Fruit fly (Drosophila melanogaster) whole organism, embryonic: ENCODE results near the gene Gorab.

Source experiments
- Atf-2 ChIP-seq: fragments of 200-800 bp; sonication (Bioruptor generic); optimal IDR thresholded peaks from 2 replicates; lab custom pipeline; 2016; ENCODE audit warnings: missing biosample characterization, missing genetic modification characterization
- Awh ChIP-seq: fragments of 200-800 bp; sonication (Bioruptor generic); IDR thresholded peaks from 2 replicates; pipeline ENCODE4, ENCODE4 v1.3.6; 2022; ENCODE audit warnings: missing biosample characterization, missing genetic modification characterization
- B-H1 ChIP-seq: fragments of 200-800 bp; sonication (Bioruptor generic); IDR thresholded peaks from 3 replicates; pipeline ENCODE4 v1.3.6; 2022; ENCODE audit warnings: missing biosample characterization, missing genetic modification characterization
- CG1024 ChIP-seq: fragments of 200-800 bp; sonication (Bioruptor generic); IDR thresholded peaks from 2 replicates; pipeline ENCODE4 v1.3.6; 2022; ENCODE audit warnings: missing biosample characterization, missing genetic modification characterization
- CG10431 ChIP-seq: fragments of 200-800 bp; sonication (Bioruptor generic); optimal IDR thresholded peaks from 3 replicates; lab custom pipeline; 2018; ENCODE audit warnings: missing biosample characterization, mild to moderate bottlenecking, missing genetic modification characterization
- CG12942 ChIP-seq: fragments of 200-800 bp; sonication (Bioruptor generic); optimal IDR thresholded peaks from 3 replicates; lab custom pipeline; 2016; ENCODE audit warnings: missing biosample characterization, missing genetic modification characterization
- CG13287 ChIP-seq: fragments of 200-800 bp; sonication (Bioruptor generic); IDR thresholded peaks from 2 replicates; pipeline ENCODE4 v1.3.6; 2022; ENCODE audit warnings: missing biosample characterization, missing genetic modification characterization; ENCODE audit not compliant: partially characterized antibody
- CG13775 ChIP-seq: fragments of 200-800 bp; sonication (Bioruptor generic); optimal IDR thresholded peaks from 3 replicates; lab custom pipeline; 2017; ENCODE audit warnings: missing biosample characterization, mild to moderate bottlenecking, missing genetic modification characterization
- CG1529 ChIP-seq: fragments of 200-800 bp; sonication (Bioruptor generic); optimal IDR thresholded peaks from 3 replicates; lab custom pipeline; 2018; ENCODE audit warnings: missing biosample characterization, missing genetic modification characterization
- CG15479 ChIP-seq: fragments of 200-800 bp; sonication (Bioruptor generic); optimal IDR thresholded peaks from 3 replicates; lab custom pipeline; 2019; ENCODE audit warnings: missing biosample characterization, mild to moderate bottlenecking, missing genetic modification characterization, moderate library complexity
- CG15514 ChIP-seq: fragments of 200-800 bp; sonication (Bioruptor generic); optimal IDR thresholded peaks from 3 replicates; lab custom pipeline; 2017; ENCODE audit warnings: missing biosample characterization, missing genetic modification characterization, mild to moderate bottlenecking, moderate library complexity, missing genetic modification reagents
- CG15696 ChIP-seq: fragments of 200-800 bp; sonication (Bioruptor generic); optimal IDR thresholded peaks from 2 replicates; lab custom pipeline; 2019; ENCODE audit warnings: missing biosample characterization, mild to moderate bottlenecking, missing genetic modification characterization, moderate library complexity
- CG1603 ChIP-seq: fragments of 200-800 bp; sonication (Bioruptor generic); optimal IDR thresholded peaks from 2 replicates; lab custom pipeline; 2019; ENCODE audit warnings: missing biosample characterization, mild to moderate bottlenecking, missing genetic modification characterization, moderate library complexity
- CG1647 ChIP-seq: fragments of 200-800 bp; sonication (Bioruptor generic); optimal IDR thresholded peaks from 3 replicates; lab custom pipeline; 2016; ENCODE audit warnings: missing biosample characterization, missing genetic modification characterization
- CG17829 ChIP-seq: fragments of 200-800 bp; optimal IDR thresholded peaks from 2 replicates; lab custom pipeline; 2019; ENCODE audit warnings: missing biosample characterization, mild to moderate bottlenecking, missing genetic modification characterization, moderate library complexity
- CG17912 ChIP-seq: fragments of 200-800 bp; sonication (Bioruptor generic); optimal IDR thresholded peaks from 2 replicates; lab custom pipeline; 2018; ENCODE audit warnings: missing biosample characterization, mild to moderate bottlenecking, missing genetic modification characterization
- CG2712 ChIP-seq: fragments of 200-800 bp; optimal IDR thresholded peaks from 3 replicates; lab custom pipeline; 2019; ENCODE audit warnings: missing biosample characterization, mild to moderate bottlenecking, missing genetic modification characterization, moderate library complexity
- CG30431 ChIP-seq: fragments of 200-800 bp; sonication (Bioruptor generic); optimal IDR thresholded peaks from 2 replicates; lab custom pipeline; 2017; ENCODE audit warnings: missing biosample characterization, missing genetic modification characterization
- CG34224 ChIP-seq: fragments of 200-800 bp; sonication (Bioruptor generic); IDR thresholded peaks from 3 replicates; pipeline ENCODE4 v1.3.6; 2022; ENCODE audit warnings: missing biosample characterization, missing genetic modification characterization; ENCODE audit not compliant: partially characterized antibody
- CG3995 ChIP-seq: fragments of 200-800 bp; sonication (Bioruptor generic); optimal IDR thresholded peaks from 3 replicates; lab custom pipeline; 2016; ENCODE audit warnings: missing biosample characterization, missing genetic modification characterization
- CG4617 ChIP-seq: fragments of 200-800 bp; sonication (Bioruptor generic); optimal IDR thresholded peaks from 3 replicates; lab custom pipeline; 2016; ENCODE audit warnings: missing biosample characterization, missing genetic modification characterization, borderline replicate concordance
- CG4730 ChIP-seq: fragments of 200-800 bp; sonication (Bioruptor generic); IDR thresholded peaks from 2 replicates; pipeline ENCODE4 v1.3.6; 2022; ENCODE audit warnings: missing biosample characterization, missing genetic modification characterization
- CG6689 ChIP-seq: fragments of 200-800 bp; sonication (Bioruptor generic); IDR thresholded peaks from 2 replicates; pipeline ENCODE4 v1.3.6; 2022; ENCODE audit warnings: missing biosample characterization, missing genetic modification characterization
- CG7372 ChIP-seq: fragments of 200-800 bp; sonication (Bioruptor generic); IDR thresholded peaks from 2 replicates; pipeline ENCODE4 v1.3.6; 2022; ENCODE audit warnings: missing biosample characterization, missing genetic modification characterization
- CG7745 ChIP-seq: fragments of 200-800 bp; sonication (Bioruptor generic); optimal IDR thresholded peaks from 2 replicates; lab custom pipeline; 2018; ENCODE audit warnings: missing biosample characterization, mild to moderate bottlenecking, missing genetic modification characterization, moderate library complexity
- CG8290 ChIP-seq, 3 experiments: fragments of 200-800 bp; sonication (Bioruptor generic); optimal IDR thresholded peaks; 2 replicates each; lab custom pipeline; 2016 to 2019; ENCODE audit warnings: missing biosample characterization in 3 of 3, missing genetic modification characterization in 3 of 3, mild to moderate bottlenecking in 2 of 3, moderate library complexity in 1 of 3
- CG8388 ChIP-seq: fragments of 200-800 bp; sonication (Bioruptor generic); optimal IDR thresholded peaks from 2 replicates; lab custom pipeline; 2019; ENCODE audit warnings: missing biosample characterization, mild to moderate bottlenecking, missing genetic modification characterization, moderate library complexity
- CG8944 ChIP-seq: fragments of 200-800 bp; sonication (Bioruptor generic); optimal IDR thresholded peaks from 3 replicates; lab custom pipeline; 2016; ENCODE audit warnings: missing biosample characterization, missing genetic modification characterization
- CG9797 ChIP-seq: fragments of 200-800 bp; sonication (Bioruptor generic); optimal IDR thresholded peaks from 3 replicates; lab custom pipeline; 2018; ENCODE audit warnings: missing biosample characterization, mild to moderate bottlenecking, missing genetic modification characterization
- CHES-1-like ChIP-seq: fragments of 200-800 bp; sonication (Bioruptor generic); optimal IDR thresholded peaks from 2 replicates; lab custom pipeline; 2016; ENCODE audit warnings: missing biosample characterization, missing genetic modification characterization
- Dfd ChIP-seq, 2 experiments: fragments of >200 bp; optimal IDR thresholded peaks; 2 replicates each; lab custom pipeline; 2017; ENCODE audit warnings: missing biosample characterization in 2 of 2, missing genetic modification characterization in 2 of 2
- Drgx ChIP-seq: fragments of 200-800 bp; sonication (Bioruptor generic); IDR thresholded peaks from 2 replicates; pipeline ENCODE4 v1.3.6; 2022; ENCODE audit warnings: missing biosample characterization, missing genetic modification characterization
- Hand ChIP-seq: fragments of 200-800 bp; sonication (Bioruptor generic); optimal IDR thresholded peaks from 2 replicates; lab custom pipeline; 2017; ENCODE audit warnings: mild to moderate bottlenecking, missing biosample characterization, missing genetic modification reagents, missing genetic modification characterization
- Nf-YC ChIP-seq: fragments of 200-800 bp; optimal IDR thresholded peaks from 3 replicates; lab custom pipeline; 2019; ENCODE audit warnings: missing biosample characterization, mild to moderate bottlenecking, missing genetic modification characterization, moderate library complexity
- NfI ChIP-seq: fragments of 200-800 bp; sonication (Bioruptor generic); optimal IDR thresholded peaks from 3 replicates; lab custom pipeline; 2018; ENCODE audit warnings: missing biosample characterization, mild to moderate bottlenecking, missing genetic modification characterization, moderate library complexity
- al ChIP-seq: fragments of 200-800 bp; sonication (Bioruptor generic); IDR thresholded peaks from 2 replicates; pipeline ENCODE4 v1.3.6; 2022; ENCODE audit warnings: missing biosample characterization, missing genetic modification characterization
- caup ChIP-seq: fragments of 200-800 bp; sonication (Bioruptor generic); optimal IDR thresholded peaks from 3 replicates; lab custom pipeline; 2017; ENCODE audit warnings: missing biosample characterization, mild to moderate bottlenecking, missing genetic modification characterization, moderate library complexity; ENCODE audit not compliant: severe bottlenecking
- cg ChIP-seq: fragments of 200-800 bp; sonication (Bioruptor generic); optimal IDR thresholded peaks from 3 replicates; lab custom pipeline; 2019; ENCODE audit warnings: missing biosample characterization, mild to moderate bottlenecking, missing genetic modification characterization, moderate library complexity
- chinmo ChIP-seq: fragments of 200-800 bp; sonication (Bioruptor generic); IDR thresholded peaks from 4 replicates; pipeline ENCODE4 v1.3.6; 2022; ENCODE audit warnings: missing biosample characterization, missing genetic modification characterization; ENCODE audit not compliant: partially characterized antibody
- dpn ChIP-seq, 2 experiments: fragments of 200-800 bp; sonication (Bioruptor generic); optimal IDR thresholded peaks; 3 replicates each; lab custom pipeline; 2016; ENCODE audit warnings: missing biosample characterization in 2 of 2, missing genetic modification characterization in 2 of 2
- dysf ChIP-seq: fragments of 200-800 bp; sonication (Bioruptor generic); IDR thresholded peaks from 3 replicates; pipeline ENCODE4 v1.3.6; 2022; ENCODE audit warnings: missing biosample characterization, missing genetic modification characterization
- ewg ChIP-seq: fragments of 200-800 bp; sonication (Bioruptor generic); optimal IDR thresholded peaks from 3 replicates; lab custom pipeline; 2017; ENCODE audit warnings: mild to moderate bottlenecking, missing biosample characterization, missing genetic modification reagents, missing genetic modification characterization
- ftz-f1 ChIP-seq: fragments of 200-800 bp; sonication (Bioruptor generic); optimal IDR thresholded peaks from 2 replicates; lab custom pipeline; 2016; ENCODE audit warnings: missing biosample characterization, missing genetic modification characterization
- hb ChIP-seq: fragments of 200-800 bp; sonication (Bioruptor generic); IDR thresholded peaks from 3 replicates; pipeline ENCODE4 v1.3.6; 2022; ENCODE audit warnings: missing biosample characterization, missing genetic modification characterization; ENCODE audit not compliant: partially characterized antibody
- lab ChIP-seq: fragments of 200-800 bp; sonication (Bioruptor generic); optimal IDR thresholded peaks from 3 replicates; lab custom pipeline; 2017; ENCODE audit warnings: missing biosample characterization, missing genetic modification characterization, mild to moderate bottlenecking, moderate library complexity, missing genetic modification reagents
- lilli ChIP-seq: fragments of 200-800 bp; sonication (Bioruptor generic); optimal IDR thresholded peaks from 3 replicates; lab custom pipeline; 2016; ENCODE audit warnings: missing biosample characterization, missing genetic modification characterization
- lov ChIP-seq, 2 experiments: fragments of 200-800 bp in 1 of 2; fragments of >200 bp in 1 of 2; sonication (Bioruptor generic) in 1 of 2; IDR thresholded peaks in 1 of 2; optimal IDR thresholded peaks in 1 of 2; 2 replicates in 1 of 2; 3 replicates in 1 of 2; pipeline versions ENCODE4 v1.3.6 to Lab custom; 2017 to 2022; ENCODE audit warnings: missing biosample characterization in 1 of 2, missing genetic modification characterization in 1 of 2
- onecut ChIP-seq: fragments of 200-800 bp; sonication (Bioruptor generic); IDR thresholded peaks from 2 replicates; pipeline ENCODE4 v1.3.6; 2022; ENCODE audit warnings: missing biosample characterization, missing genetic modification characterization
- seq ChIP-seq: fragments of 200-800 bp; sonication (Bioruptor generic); IDR thresholded peaks from 2 replicates; pipeline ENCODE4 v1.3.6; 2022; ENCODE audit warnings: missing biosample characterization, missing genetic modification characterization

Gorab gene

DNA sequence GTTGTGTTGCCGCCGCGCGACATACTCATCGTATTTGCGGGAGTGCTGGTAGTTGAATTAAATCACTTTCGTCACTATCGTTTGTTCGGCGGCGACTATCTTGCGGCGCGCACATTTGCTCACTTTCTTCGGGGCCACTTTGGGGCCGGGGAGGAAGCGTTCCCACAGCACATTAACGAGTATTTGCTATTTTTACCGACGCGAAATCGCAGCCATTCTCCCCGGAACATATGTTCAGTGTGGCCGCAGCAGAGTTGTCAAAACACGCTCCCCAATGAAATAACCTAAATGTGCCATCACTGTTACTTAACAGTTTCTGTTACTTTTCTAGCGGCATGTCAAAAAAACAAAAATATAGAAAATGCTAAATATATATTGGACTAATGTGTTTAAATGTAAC, 4.3 kb upstream of the Gorab start, which contains the start of gene frc (continued):
- TF ChIP-seq CG1024 (GFP tag; lab: Robert Waterston, UW) (no peak), CG8388 (GFP tag; lab: Kevin White, UChicago) (no peak), CG1647 (GFP tag; lab: Kevin White, UChicago) (no peak), B-H1 (GFP tag; lab: Robert Waterston, UW) (no peak), lilli (no peak), Atf-2 (no peak), Dfd (GFP tag; optimal IDR thresholded peaks at IDR 0.05; lab: Kevin White, UChicago) (no peak), Nf-YC (no peak), CG34224 (GFP tag; lab: Robert Waterston, UW) (0 out of 3 replicates have a peak, but pooled peaks have one; percentile 14), onecut (GFP tag; lab: Robert Waterston, UW) (no peak), lab (no peak), hb (GFP tag; lab: Robert Waterston, UW) (no peak), CG7745 (tag; lab: Kevin White, UChicago) (no peak), CG17912 (no peak), Hand (GFP tag; lab: Kevin White, UChicago) (no peak), dysf (GFP tag; lab: Robert Waterston, UW) (no peak), CG12942 (GFP tag; lab: Kevin White, UChicago) (no peak), lov (optimal IDR thresholded peaks at IDR 0.05; lab: Kevin White, UChicago) (no peak), lov (GFP tag; IDR thresholded peaks at IDR 0.05; lab: Robert Waterston, UW) (no peak), CG8290 (GFP tag; optimal IDR thresholded peaks at IDR 0.05; lab: Kevin White, UChicago) (no peak), CG8290 (tag; optimal IDR thresholded peaks at IDR 0.05; lab: Kevin White, UChicago) (peak in 1 of 2 experiments; percentile 51), CG15514 (GFP tag; lab: Kevin White, UChicago) (peak; percentile 35), CG8944 (GFP tag; lab: Kevin White, UChicago) (no peak), CG30431 (GFP tag; lab: Kevin White, UChicago) (no peak), ftz-f1 (GFP tag; lab: Kevin White, UChicago) (no peak), CG10431 (GFP tag; lab: Kevin White, UChicago) (no peak), CG13775 (GFP tag; lab: Kevin White, UChicago) (no peak), CG13287 (0 out of 2 replicates have a peak, but pooled peaks have one; percentile 6), CHES-1-like (GFP tag; lab: Kevin White, UChicago) (no peak), CG17829 (tag; lab: Kevin White, UChicago) (no peak), CG2712 (tag; lab: Kevin White, UChicago) (no peak), CG15696 (tag; lab: Kevin White, UChicago) (no peak), al (no peak), ewg (GFP tag; lab: Kevin White, UChicago) (no peak), CG15479 (GFP tag; lab: Kevin White, UChicago) (no peak), NfI (no peak), CG4617 (GFP tag; lab: Kevin White, UChicago) (peak; percentile 40), CG4730 (no peak), caup (no peak), CG6689 (no peak), CG9797 (GFP tag; lab: Kevin White, UChicago) (peak; percentile 54), CG1603 (tag; lab: Kevin White, UChicago) (peak; percentile 5), cg (GFP tag; lab: Kevin White, UChicago) (no peak), Awh (no peak), dpn (GFP tag; optimal IDR thresholded peaks at IDR 0.05; lab: Kevin White, UChicago) (no peak), seq (no peak), Drgx (GFP tag; lab: Robert Waterston, UW) (0 out of 2 replicates have a peak, but pooled peaks have one; percentile 28), CG1529 (GFP tag; lab: Kevin White, UChicago) (no peak), CG7372 (GFP tag; lab: Robert Waterston, UW) (no peak), CG3995 (GFP tag; lab: Kevin White, UChicago) (peak; percentile 80), chinmo (GFP tag; lab: Robert Waterston, UW) (no peak)
